Fruit fly (Drosophila melanogaster) whole organism: ENCODE measurements around the gene Tb.

ENCODE experiments used
- CG8478 ChIP-seq: fragments of >200 bp; optimal IDR thresholded peaks from 2 replicates; lab custom pipeline; 2018; ENCODE audit warnings: inconsistent platforms
- Dll ChIP-seq: fragments of >200 bp; optimal IDR thresholded peaks from 2 replicates; lab custom pipeline; 2017
- EcR ChIP-seq, 2 experiments: fragments of >200 bp; optimal IDR thresholded peaks; 2 replicates each; lab custom pipeline; 2017; ENCODE audit warnings: missing biosample characterization in 2 of 2, missing genetic modification characterization in 2 of 2, missing genetic modification reagents in 2 of 2
- pan ChIP-seq: fragments of >200 bp; optimal IDR thresholded peaks from 2 replicates; lab custom pipeline; 2017
- psq ChIP-seq: fragments of >200 bp; optimal IDR thresholded peaks from 2 replicates; lab custom pipeline; 2017
- usp ChIP-seq: fragments of >200 bp; optimal IDR thresholded peaks from 2 replicates; lab custom pipeline; 2017; ENCODE audit warnings: missing biosample characterization, missing genetic modification characterization, mixed read lengths

The Tb gene

dm6 chr3R:26633432-26633831 is 22.8 kb upstream of the Tb start, which contains the start of gene TwdlH:
TSS of gene TwdlH (plus strand) at chr3R:26633732.
- TF ChIP-seq pan (lab: Kevin White, UChicago), result no peak
- TF ChIP-seq usp (GFP tag; lab: Kevin White, UChicago), result no peak
- no peak for TF ChIP-seq EcR (GFP tag; optimal IDR thresholded peaks at IDR 0.05; lab: Kevin White, UChicago)
- TF ChIP-seq CG8478 (lab: Kevin White, UChicago), result no peak
- no peak for TF ChIP-seq psq
- no peak for TF ChIP-seq Dll (lab: Kevin White, UChicago)

- TF ChIP-seq Dll (lab: Kevin White, UChicago) (no peak), psq (no peak), CG8478 (lab: Kevin White, UChicago) (no peak), pan (lab: Kevin White, UChicago) (no peak), usp (GFP tag; lab: Kevin White, UChicago) (no peak), EcR (GFP tag; optimal IDR thresholded peaks at IDR 0.05; lab: Kevin White, UChicago) (no peak)
Observed at dm6 chr3R:26634585-26634984, 21.7 kb upstream of the Tb start, which contains the start of gene TwdlR. TSS of gene TwdlR (plus strand) at chr3R:26634885.

dm6 chr3R:26636388-26636787 is 19.9 kb upstream of the Tb start, which contains the start of gene TwdlS:
TSS of gene TwdlS (plus strand) at chr3R:26636688.
- no peak for TF ChIP-seq usp (GFP tag; lab: Kevin White, UChicago)
- TF ChIP-seq psq, result no peak
- TF ChIP-seq CG8478 (lab: Kevin White, UChicago), result no peak
- TF ChIP-seq pan (lab: Kevin White, UChicago), result no peak
- no peak for TF ChIP-seq EcR (GFP tag; optimal IDR thresholded peaks at IDR 0.05; lab: Kevin White, UChicago)
- no peak for TF ChIP-seq Dll (lab: Kevin White, UChicago)

dm6 chr3R:26639503-26640075 is 16.7 kb upstream of the Tb start, which contains the start of gene TwdlD:
TSS of gene TwdlD (plus strand) at chr3R:26640025.
- TF ChIP-seq usp (GFP tag; lab: Kevin White, UChicago), result no peak
- TF ChIP-seq psq, result no peak
- TF ChIP-seq CG8478 (lab: Kevin White, UChicago), result no peak
- TF ChIP-seq pan (lab: Kevin White, UChicago), result no peak
- no peak for TF ChIP-seq EcR (GFP tag; optimal IDR thresholded peaks at IDR 0.05; lab: Kevin White, UChicago)
- no peak for TF ChIP-seq Dll (lab: Kevin White, UChicago)

- no peak for TF ChIP-seq Dll (lab: Kevin White, UChicago)
- no peak for TF ChIP-seq CG8478 (lab: Kevin White, UChicago)
- no peak for TF ChIP-seq psq
- no peak for TF ChIP-seq EcR (GFP tag; optimal IDR thresholded peaks at IDR 0.05; lab: Kevin White, UChicago)
- no peak for TF ChIP-seq usp (GFP tag; lab: Kevin White, UChicago)
- no peak for TF ChIP-seq pan (lab: Kevin White, UChicago)
Observed at dm6 chr3R:26654594-26654993, 1.6 kb upstream of the Tb start.

- TF ChIP-seq EcR (GFP tag; optimal IDR thresholded peaks at IDR 0.05; lab: Kevin White, UChicago) (no peak), CG8478 (lab: Kevin White, UChicago) (no peak), usp (GFP tag; lab: Kevin White, UChicago) (no peak), pan (lab: Kevin White, UChicago) (no peak), psq (no peak), Dll (lab: Kevin White, UChicago) (no peak)
Observed at dm6 chr3R:26655416-26655945, 759 bp upstream of the Tb start.

- TF ChIP-seq psq (no peak), EcR (GFP tag; optimal IDR thresholded peaks at IDR 0.05; lab: Kevin White, UChicago) (no peak), CG8478 (lab: Kevin White, UChicago) (no peak), usp (GFP tag; lab: Kevin White, UChicago) (no peak), pan (lab: Kevin White, UChicago) (no peak), Dll (lab: Kevin White, UChicago) (no peak)
Observed at dm6 chr3R:26670277-26670676, 14.0 kb downstream of the Tb start.

- TF ChIP-seq pan (lab: Kevin White, UChicago) (no peak), CG8478 (lab: Kevin White, UChicago) (no peak), Dll (lab: Kevin White, UChicago) (no peak), usp (GFP tag; lab: Kevin White, UChicago) (no peak), EcR (GFP tag; optimal IDR thresholded peaks at IDR 0.05; lab: Kevin White, UChicago) (no peak), psq (no peak)
Observed at dm6 chr3R:26671525-26672132, 15.4 kb downstream of the Tb start.

dm6 chr3R:26681947-26682346 is 25.7 kb downstream of the Tb start, which contains the start of gene beat-VII:
TSS of gene beat-VII (minus strand) at chr3R:26681966.
- TF ChIP-seq psq (no peak), Dll (lab: Kevin White, UChicago) (no peak), CG8478 (lab: Kevin White, UChicago) (no peak), EcR (GFP tag; optimal IDR thresholded peaks at IDR 0.05; lab: Kevin White, UChicago) (no peak), pan (lab: Kevin White, UChicago) (no peak), usp (GFP tag; lab: Kevin White, UChicago) (no peak)

- TF ChIP-seq Dll (lab: Kevin White, UChicago) (no peak), CG8478 (lab: Kevin White, UChicago) (no peak), EcR (GFP tag; optimal IDR thresholded peaks at IDR 0.05; lab: Kevin White, UChicago) (no peak), psq (no peak), pan (lab: Kevin White, UChicago) (no peak), usp (GFP tag; lab: Kevin White, UChicago) (no peak)
Observed at dm6 chr3R:26690197-26690596, 34.0 kb downstream of the Tb start.

dm6 chr3R:26693490-26693889 is 37.2 kb downstream of the Tb start, which contains the start of gene TwdlQ:
TSS of gene TwdlQ (minus strand) at chr3R:26693590.
- TF ChIP-seq pan (lab: Kevin White, UChicago) (no peak), CG8478 (lab: Kevin White, UChicago) (no peak), Dll (lab: Kevin White, UChicago) (no peak), usp (GFP tag; lab: Kevin White, UChicago) (no peak), psq (no peak), EcR (GFP tag; optimal IDR thresholded peaks at IDR 0.05; lab: Kevin White, UChicago) (no peak)
